Worm (Caenorhabditis elegans) whole organism, L3 larva: ENCODE data around the gene C39B10.7.

ENCODE experiments used
- R02D3.7 ChIP-seq: fragments of 150-350 bp; optimal IDR thresholded peaks from 2 replicates; lab custom pipeline; 2014; ENCODE audit warnings: missing biosample characterization, missing genetic modification characterization
- ZK546.5 ChIP-seq: sonication (generic microtip); optimal IDR thresholded peaks from 2 replicates; lab custom pipeline; 2017; ENCODE audit warnings: missing biosample characterization, missing genetic modification characterization
- aly-2 ChIP-seq: fragments of 150-350 bp; optimal IDR thresholded peaks from 2 replicates; lab custom pipeline; 2014; ENCODE audit warnings: missing biosample characterization, missing genetic modification characterization
- ama-1 ChIP-seq: fragments of 150-350 bp; optimal IDR thresholded peaks from 2 replicates; lab custom pipeline; 2018
- ceh-16 ChIP-seq: sonication (generic microtip); optimal IDR thresholded peaks from 2 replicates; lab custom pipeline; 2017; ENCODE audit warnings: missing biosample characterization, missing genetic modification characterization
- ceh-28 ChIP-seq: fragments of 150-350 bp; optimal IDR thresholded peaks from 2 replicates; lab custom pipeline; 2014; ENCODE audit warnings: missing biosample characterization, missing genetic modification reagents, missing genetic modification characterization
- ceh-82 ChIP-seq: fragments of 150-350 bp; optimal IDR thresholded peaks from 2 replicates; lab custom pipeline; 2014; ENCODE audit warnings: missing biosample characterization, missing genetic modification characterization
- ceh-9 ChIP-seq: sonication (generic microtip); optimal IDR thresholded peaks from 2 replicates; lab custom pipeline; 2018; ENCODE audit warnings: missing biosample characterization, missing genetic modification characterization
- daf-12 ChIP-seq: fragments of 150-350 bp; optimal IDR thresholded peaks from 2 replicates; lab custom pipeline; 2014; ENCODE audit warnings: missing biosample characterization, missing genetic modification reagents, missing genetic modification characterization
- egl-27 ChIP-seq: sonication (generic microtip); optimal IDR thresholded peaks from 4 replicates; lab custom pipeline; 2017; ENCODE audit warnings: missing biosample characterization, missing genetic modification reagents, missing genetic modification characterization
- egl-5 ChIP-seq: fragments of 150-350 bp; optimal IDR thresholded peaks from 2 replicates; lab custom pipeline; 2017; ENCODE audit warnings: missing biosample characterization, missing genetic modification reagents, missing genetic modification characterization, inconsistent platforms
- elt-1 ChIP-seq: fragments of 150-350 bp; optimal IDR thresholded peaks from 2 replicates; lab custom pipeline; 2014; ENCODE audit warnings: missing biosample characterization, missing genetic modification characterization
- elt-2 ChIP-seq: sonication (generic microtip); optimal IDR thresholded peaks from 2 replicates; lab custom pipeline; 2016; ENCODE audit warnings: missing genetic modification reagents, mild to moderate bottlenecking, missing genetic modification characterization, missing compliant biosample characterization
- elt-3 ChIP-seq, 3 experiments: fragments of 150-350 bp in 1 of 3; sonication (generic microtip) in 2 of 3; optimal IDR thresholded peaks; 2 replicates in 2 of 3; 4 replicates in 1 of 3; lab custom pipeline; 2014 to 2017; ENCODE audit warnings: missing biosample characterization in 3 of 3, missing genetic modification characterization in 3 of 3
- eor-1 ChIP-seq, 2 experiments: fragments of 150-350 bp; optimal IDR thresholded peaks; 2 replicates each; lab custom pipeline; 2014 to 2018; ENCODE audit warnings: missing biosample characterization in 2 of 2, missing genetic modification characterization in 2 of 2
- fkh-10 ChIP-seq: sonication (generic microtip); optimal IDR thresholded peaks from 2 replicates; lab custom pipeline; 2017; ENCODE audit warnings: missing biosample characterization, missing genetic modification reagents, missing genetic modification characterization
- fkh-2 ChIP-seq: fragments of 150-350 bp; optimal IDR thresholded peaks from 2 replicates; lab custom pipeline; 2014; ENCODE audit warnings: missing biosample characterization, missing genetic modification reagents, missing genetic modification characterization
- fos-1 ChIP-seq: fragments of 150-350 bp; optimal IDR thresholded peaks from 2 replicates; lab custom pipeline; 2014; ENCODE audit warnings: missing biosample characterization, missing genetic modification characterization
- hmg-11 ChIP-seq: sonication (generic microtip); optimal IDR thresholded peaks from 2 replicates; lab custom pipeline; 2016; ENCODE audit warnings: missing genetic modification characterization, missing compliant biosample characterization
- jun-1 ChIP-seq: fragments of 150-350 bp; optimal IDR thresholded peaks from 2 replicates; lab custom pipeline; 2014; ENCODE audit warnings: missing biosample characterization, missing genetic modification reagents, missing genetic modification characterization
- lin-15B ChIP-seq: fragments of 150-350 bp; optimal IDR thresholded peaks from 2 replicates; lab custom pipeline; 2014; ENCODE audit warnings: missing biosample characterization, missing genetic modification characterization
- lin-39 ChIP-seq: fragments of 150-350 bp; optimal IDR thresholded peaks from 2 replicates; lab custom pipeline; 2018; ENCODE audit warnings: missing biosample characterization, missing genetic modification reagents, missing genetic modification characterization
- lsy-12 ChIP-seq: sonication (generic microtip); optimal IDR thresholded peaks from 2 replicates; lab custom pipeline; 2016; ENCODE audit warnings: mild to moderate bottlenecking, missing genetic modification characterization, missing compliant biosample characterization
- mdl-1 ChIP-seq: fragments of 150-350 bp; optimal IDR thresholded peaks from 2 replicates; lab custom pipeline; 2014; ENCODE audit warnings: missing biosample characterization, missing genetic modification characterization
- mml-1 ChIP-seq: fragments of 150-350 bp; sonication (generic microtip); optimal IDR thresholded peaks from 3 replicates; lab custom pipeline; 2014; ENCODE audit warnings: missing biosample characterization, missing genetic modification characterization
- nfya-1 ChIP-seq: sonication (generic microtip); optimal IDR thresholded peaks from 2 replicates; lab custom pipeline; 2017; ENCODE audit warnings: missing genetic modification characterization, mild to moderate bottlenecking, missing compliant biosample characterization, antibody characterized with exemption, moderate library complexity; ENCODE audit not compliant: insufficient read depth
- nhr-11 ChIP-seq: fragments of 150-350 bp; optimal IDR thresholded peaks from 2 replicates; lab custom pipeline; 2014; ENCODE audit warnings: missing biosample characterization, missing genetic modification characterization
- nhr-12 ChIP-seq: fragments of 150-350 bp; optimal IDR thresholded peaks from 2 replicates; lab custom pipeline; 2014; ENCODE audit warnings: missing biosample characterization, missing genetic modification characterization
- nhr-23 ChIP-seq: fragments of 150-350 bp; optimal IDR thresholded peaks from 2 replicates; lab custom pipeline; 2014; ENCODE audit warnings: missing biosample characterization, missing genetic modification reagents, missing genetic modification characterization
- nhr-237 ChIP-seq: fragments of 150-350 bp; optimal IDR thresholded peaks from 2 replicates; lab custom pipeline; 2014; ENCODE audit warnings: missing biosample characterization, missing genetic modification characterization
- nhr-25 ChIP-seq: sonication (generic microtip); optimal IDR thresholded peaks from 2 replicates; lab custom pipeline; 2017; ENCODE audit warnings: missing biosample characterization, missing genetic modification characterization
- nhr-28 ChIP-seq: fragments of 150-350 bp; optimal IDR thresholded peaks from 2 replicates; lab custom pipeline; 2014; ENCODE audit warnings: missing biosample characterization, missing genetic modification characterization
- nhr-43 ChIP-seq: sonication (generic microtip); optimal IDR thresholded peaks from 2 replicates; lab custom pipeline; 2016; ENCODE audit warnings: mild to moderate bottlenecking, missing genetic modification characterization, missing compliant biosample characterization; ENCODE audit not compliant: poor library complexity, severe bottlenecking
- nhr-67 ChIP-seq: fragments of 150-350 bp; optimal IDR thresholded peaks from 2 replicates; lab custom pipeline; 2014; ENCODE audit warnings: missing biosample characterization, missing genetic modification characterization
- nhr-76 ChIP-seq: fragments of 150-350 bp; sonication (generic microtip); optimal IDR thresholded peaks from 5 replicates; lab custom pipeline; 2014; ENCODE audit warnings: missing biosample characterization, missing genetic modification characterization
- nhr-77 ChIP-seq: fragments of 150-350 bp; optimal IDR thresholded peaks from 2 replicates; lab custom pipeline; 2014; ENCODE audit warnings: missing biosample characterization, missing genetic modification characterization
- pha-4 ChIP-seq: fragments of 150-350 bp; optimal IDR thresholded peaks from 2 replicates; lab custom pipeline; 2014; ENCODE audit warnings: missing biosample characterization, missing genetic modification reagents, missing genetic modification characterization
- pqm-1 ChIP-seq: fragments of 150-350 bp; optimal IDR thresholded peaks from 2 replicates; lab custom pipeline; 2017; ENCODE audit warnings: missing biosample characterization, missing genetic modification characterization, inconsistent platforms
- sea-2 ChIP-seq: fragments of 150-350 bp; sonication (generic microtip); optimal IDR thresholded peaks from 4 replicates; lab custom pipeline; 2014; ENCODE audit warnings: missing biosample characterization, missing genetic modification reagents, missing genetic modification characterization
- skn-1 ChIP-seq: fragments of 150-350 bp; optimal IDR thresholded peaks from 2 replicates; lab custom pipeline; 2014; ENCODE audit warnings: missing biosample characterization, missing genetic modification characterization
- snpc-4 ChIP-seq: fragments of 150-350 bp; optimal IDR thresholded peaks from 2 replicates; lab custom pipeline; 2014; ENCODE audit warnings: missing biosample characterization, missing genetic modification characterization
- tbx-2 ChIP-seq: sonication (generic microtip); optimal IDR thresholded peaks from 2 replicates; lab custom pipeline; 2016; ENCODE audit warnings: mild to moderate bottlenecking, missing genetic modification characterization, missing compliant biosample characterization
- unc-39 ChIP-seq: sonication (generic microtip); optimal IDR thresholded peaks from 4 replicates; lab custom pipeline; 2017; ENCODE audit warnings: missing biosample characterization, missing genetic modification characterization
- unc-62 ChIP-seq: fragments of 150-350 bp; sonication (generic microtip); optimal IDR thresholded peaks from 4 replicates; lab custom pipeline; 2014; ENCODE audit warnings: missing biosample characterization, missing genetic modification reagents, missing genetic modification characterization
- zag-1 ChIP-seq: fragments of 150-350 bp; optimal IDR thresholded peaks from 2 replicates; lab custom pipeline; 2014; ENCODE audit warnings: missing biosample characterization, missing genetic modification characterization
- ztf-11 ChIP-seq: fragments of 150-350 bp; optimal IDR thresholded peaks from 2 replicates; lab custom pipeline; 2014; ENCODE audit warnings: missing biosample characterization, missing genetic modification characterization
- ztf-4 ChIP-seq: fragments of 150-350 bp; optimal IDR thresholded peaks from 2 replicates; lab custom pipeline; 2014; ENCODE audit warnings: missing biosample characterization, missing genetic modification characterization

C39B10.7 gene

ce11 chrX:10520185-10520584, 43.5 kb downstream of the C39B10.7 start:
- TF ChIP-seq unc-62 (no peak), unc-39 (tag; lab: Kevin White, UChicago) (no peak), nhr-23 (no peak), nhr-28 (tag; lab: Kevin White, UChicago) (no peak), ZK546.5 (tag; lab: Kevin White, UChicago) (no peak), ceh-82 (tag; lab: Kevin White, UChicago) (no peak), pha-4 (tag; lab: Kevin White, UChicago) (no peak), fos-1 (tag; lab: Kevin White, UChicago) (no peak), hmg-11 (no peak), nhr-77 (no peak), elt-2 (tag; lab: Kevin White, UChicago) (no peak), nhr-11 (tag; lab: Kevin White, UChicago) (no peak), ceh-9 (no peak), eor-1 (tag; optimal IDR thresholded peaks at IDR 0.05; lab: Kevin White, UChicago) (no peak)

ce11 chrX:10521313-10521712, 44.6 kb downstream of the C39B10.7 start, which contains the start of gene F14F3.4:
Gene F14F3.4, minus strand, starts transcription at chrX:10521413.
- TF ChIP-seq nhr-77: no peak
- no peak for TF ChIP-seq fos-1 (tag; lab: Kevin White, UChicago)
- TF ChIP-seq nhr-237: no peak
- TF ChIP-seq nhr-11 (tag; lab: Kevin White, UChicago): no peak
- TF ChIP-seq fkh-2: no peak
- no peak for TF ChIP-seq mdl-1 (tag; lab: Kevin White, UChicago)
- TF ChIP-seq nhr-43: no peak
- TF ChIP-seq unc-62: no peak
- no peak for TF ChIP-seq ztf-11 (tag; lab: Kevin White, UChicago)

- peak; percentile 55 for TF ChIP-seq nfya-1 (tag; lab: Kevin White, UChicago)
- no peak for TF ChIP-seq nhr-77
- TF ChIP-seq nhr-11 (tag; lab: Kevin White, UChicago): no peak
- no peak for TF ChIP-seq R02D3.7
- no peak for TF ChIP-seq fos-1 (tag; lab: Kevin White, UChicago)
- no peak for TF ChIP-seq unc-39 (tag; lab: Kevin White, UChicago)
- no peak for TF ChIP-seq ama-1 (lab: Kevin White, UChicago)
- no peak for TF ChIP-seq sea-2 (GFP tag; lab: Kevin White, UChicago)
- no peak for TF ChIP-seq nhr-28 (tag; lab: Kevin White, UChicago)
- peak; percentile 92 for TF ChIP-seq nhr-25 (tag; lab: Kevin White, UChicago)
- no peak for TF ChIP-seq nhr-237
- TF ChIP-seq zag-1: no peak
- no peak for TF ChIP-seq hmg-11
- TF ChIP-seq ceh-9: no peak
- no peak for TF ChIP-seq eor-1 (tag; optimal IDR thresholded peaks at IDR 0.05; lab: Kevin White, UChicago)
- TF ChIP-seq jun-1 (tag; lab: Kevin White, UChicago): peak; percentile 49
- TF ChIP-seq nhr-67 (tag; lab: Kevin White, UChicago): no peak
- no peak for TF ChIP-seq daf-12 (tag; lab: Kevin White, UChicago)
- TF ChIP-seq elt-3 (tag; optimal IDR thresholded peaks at IDR 0.05; lab: Kevin White, UChicago): no peak
- TF ChIP-seq fkh-2: no peak
- no peak for TF ChIP-seq elt-1 (tag; lab: Kevin White, UChicago)
- TF ChIP-seq mdl-1 (tag; lab: Kevin White, UChicago): no peak
- no peak for TF ChIP-seq fkh-10 (GFP tag; lab: Kevin White, UChicago)
- no peak for TF ChIP-seq elt-2 (tag; lab: Kevin White, UChicago)
- peak; percentile 63 for TF ChIP-seq nhr-43
- no peak for TF ChIP-seq unc-62
- no peak for TF ChIP-seq egl-5 (tag; lab: Kevin White, UChicago)
- no peak for TF ChIP-seq skn-1
- TF ChIP-seq nhr-23: peak; percentile 18
- no peak for TF ChIP-seq egl-27 (tag; lab: Kevin White, UChicago)
- peak; percentile 82 for TF ChIP-seq lin-39 (tag; lab: Kevin White, UChicago)
- TF ChIP-seq lsy-12 (tag; lab: Kevin White, UChicago): peak; percentile 0
- TF ChIP-seq ztf-11 (tag; lab: Kevin White, UChicago): no peak
- TF ChIP-seq mml-1: no peak
- TF ChIP-seq ceh-82 (tag; lab: Kevin White, UChicago): no peak
- no peak for TF ChIP-seq nhr-76
- TF ChIP-seq nhr-12 (tag; lab: Kevin White, UChicago): no peak
- TF ChIP-seq ceh-16: no peak
- peak; percentile 52 for TF ChIP-seq pha-4 (tag; lab: Kevin White, UChicago)
- TF ChIP-seq lin-15B: peak; percentile 35
- TF ChIP-seq ceh-28 (tag; lab: Kevin White, UChicago): peak; percentile 42
- TF ChIP-seq ztf-4 (tag; lab: Kevin White, UChicago): no peak
- TF ChIP-seq snpc-4 (tag; lab: Kevin White, UChicago): peak; percentile 68
- no peak for TF ChIP-seq aly-2 (tag; lab: Kevin White, UChicago)
- no peak for TF ChIP-seq ZK546.5 (tag; lab: Kevin White, UChicago)
- no peak for TF ChIP-seq tbx-2 (tag; lab: Kevin White, UChicago)
- TF ChIP-seq pqm-1: no peak
Measured at ce11 chrX:10524483-10524948, 47.8 kb downstream of the C39B10.7 start, which contains the start of the genes mboa-7 and git-1. Gene mboa-7, minus strand, starts transcription at chrX:10524565. Gene git-1, plus strand, starts transcription at chrX:10524898.
